Worm (Caenorhabditis elegans) whole organism, L1 larva: Measurements from ENCODE around the gene ilys-6.
A peak's percentile ranks its signal among the peaks of the same experiment; 100 is the strongest.

ENCODE experiments used
- C04F5.9 ChIP-seq: sonication (generic microtip); optimal IDR thresholded peaks from 2 replicates; lab custom pipeline; 2016; ENCODE audit warnings: missing genetic modification characterization, missing compliant biosample characterization
- C16A3.4 ChIP-seq: fragments of 150-350 bp; optimal IDR thresholded peaks from 2 replicates; lab custom pipeline; 2014; ENCODE audit warnings: missing biosample characterization, missing genetic modification characterization
- F16B12.6 ChIP-seq: fragments of 150-350 bp; optimal IDR thresholded peaks from 2 replicates; lab custom pipeline; 2014; ENCODE audit warnings: missing biosample characterization, missing genetic modification characterization
- aha-1 ChIP-seq: fragments of 150-350 bp; optimal IDR thresholded peaks from 2 replicates; lab custom pipeline; 2014; ENCODE audit warnings: missing biosample characterization, missing genetic modification characterization
- alr-1 ChIP-seq: fragments of 200-800 bp; sonication (Bioruptor generic); optimal IDR thresholded peaks from 2 replicates; lab custom pipeline; 2018; ENCODE audit warnings: borderline replicate concordance, mild to moderate bottlenecking, missing genetic modification characterization, missing compliant biosample characterization
- aly-2 ChIP-seq: fragments of 150-350 bp; optimal IDR thresholded peaks from 2 replicates; lab custom pipeline; 2014; ENCODE audit warnings: missing biosample characterization, missing genetic modification characterization
- blmp-1 ChIP-seq: fragments of 150-350 bp; optimal IDR thresholded peaks from 2 replicates; lab custom pipeline; 2014; ENCODE audit warnings: missing biosample characterization, missing genetic modification characterization
- ceh-88 ChIP-seq: fragments of 200-800 bp; sonication (Bioruptor generic); IDR thresholded peaks from 2 replicates; pipeline ENCODE4 v1.3.6; 2022; ENCODE audit warnings: missing genetic modification characterization, missing compliant biosample characterization
- ceh-90 ChIP-seq: sonication (generic microtip); optimal IDR thresholded peaks from 2 replicates; lab custom pipeline; 2016; ENCODE audit warnings: missing genetic modification characterization, missing compliant biosample characterization
- efl-1 ChIP-seq, 4 experiments: fragments of 150-350 bp; optimal IDR thresholded peaks in 3 of 4; peaks in 1 of 4; 1 replicate in 1 of 4; 2 replicates in 3 of 4; lab custom pipeline; 2014; ENCODE audit warnings: missing biosample characterization in 2 of 4, missing genetic modification characterization in 2 of 4, missing genetic modification reagents in 2 of 4
- efl-3 ChIP-seq: fragments of 200-800 bp; sonication (Bioruptor generic); optimal IDR thresholded peaks from 2 replicates; lab custom pipeline; 2018; ENCODE audit warnings: mild to moderate bottlenecking, missing genetic modification characterization, missing compliant biosample characterization
- egl-13 ChIP-seq: sonication (generic microtip); optimal IDR thresholded peaks from 2 replicates; lab custom pipeline; 2016; ENCODE audit warnings: missing genotype, missing genetic modification reagents, missing genetic modification characterization, missing compliant biosample characterization
- egl-27 ChIP-seq, 2 experiments: fragments of 150-350 bp in 1 of 2; sonication (generic microtip); optimal IDR thresholded peaks; 3 replicates each; lab custom pipeline; 2017 to 2018; ENCODE audit warnings: missing biosample characterization in 2 of 2, missing genetic modification characterization in 2 of 2, missing genetic modification reagents in 2 of 2
- elt-2 ChIP-seq: sonication (generic microtip); optimal IDR thresholded peaks from 2 replicates; lab custom pipeline; 2016; ENCODE audit warnings: missing genetic modification characterization, mild to moderate bottlenecking, inconsistent platforms, missing compliant biosample characterization, missing genetic modification reagents
- elt-3 ChIP-seq, 6 experiments: fragments of 150-350 bp in 1 of 6; sonication (generic microtip); optimal IDR thresholded peaks; 2 replicates each; lab custom pipeline; 2017 to 2018; ENCODE audit warnings: missing biosample characterization in 6 of 6, missing genetic modification characterization in 6 of 6, inconsistent platforms in 1 of 6
- fkh-10 ChIP-seq: sonication (generic microtip); optimal IDR thresholded peaks from 2 replicates; lab custom pipeline; 2017; ENCODE audit warnings: missing biosample characterization, missing genetic modification reagents, missing genetic modification characterization
- fkh-4 ChIP-seq: sonication (generic microtip); optimal IDR thresholded peaks from 2 replicates; lab custom pipeline; 2016; ENCODE audit warnings: missing compliant biosample characterization, missing genetic modification characterization, borderline replicate concordance
- fkh-8 ChIP-seq: sonication (generic microtip); optimal IDR thresholded peaks from 2 replicates; lab custom pipeline; 2016; ENCODE audit warnings: mild to moderate bottlenecking, missing genetic modification characterization, missing compliant biosample characterization
- fos-1 ChIP-seq: fragments of 150-350 bp; optimal IDR thresholded peaks from 2 replicates; lab custom pipeline; 2014; ENCODE audit warnings: missing biosample characterization, missing genetic modification characterization
- irx-1 ChIP-seq: sonication (generic microtip); optimal IDR thresholded peaks from 2 replicates; lab custom pipeline; 2016; ENCODE audit warnings: missing genetic modification characterization, missing compliant biosample characterization
- isw-1 ChIP-seq: fragments of 200-800 bp; sonication (Bioruptor generic); IDR thresholded peaks from 2 replicates; pipeline ENCODE4 v1.3.6; 2022; ENCODE audit warnings: missing genetic modification characterization, missing compliant biosample characterization
- jun-1 ChIP-seq: fragments of 150-350 bp; optimal IDR thresholded peaks from 2 replicates; lab custom pipeline; 2014; ENCODE audit warnings: missing biosample characterization, missing genetic modification reagents, missing genetic modification characterization
- lin-14 ChIP-seq: fragments of 200-800 bp; sonication (Bioruptor generic); optimal IDR thresholded peaks from 2 replicates; lab custom pipeline; 2018; ENCODE audit warnings: mild to moderate bottlenecking, missing genetic modification characterization, moderate library complexity, missing compliant biosample characterization
- lin-35 ChIP-seq, 2 experiments: fragments of 150-350 bp; optimal IDR thresholded peaks; 2 replicates each; lab custom pipeline; 2014; ENCODE audit warnings: missing biosample characterization in 2 of 2, missing genetic modification characterization in 2 of 2, missing genetic modification reagents in 2 of 2
- lin-39 ChIP-seq: fragments of 150-350 bp; optimal IDR thresholded peaks from 2 replicates; lab custom pipeline; 2014; ENCODE audit warnings: missing biosample characterization, missing genetic modification reagents, missing genetic modification characterization
- mab-9 ChIP-seq: fragments of 200-800 bp; sonication (Bioruptor generic); IDR thresholded peaks from 2 replicates; pipeline ENCODE4 v1.3.6; 2022; ENCODE audit warnings: missing genetic modification reagents, missing genetic modification characterization, missing compliant biosample characterization
- mep-1 ChIP-seq: fragments of 150-350 bp; optimal IDR thresholded peaks from 2 replicates; lab custom pipeline; 2014; ENCODE audit warnings: missing biosample characterization, missing genetic modification characterization
- nhr-11 ChIP-seq: fragments of 150-350 bp; optimal IDR thresholded peaks from 2 replicates; lab custom pipeline; 2014; ENCODE audit warnings: missing biosample characterization, missing genetic modification characterization
- nhr-12 ChIP-seq: sonication (generic microtip); optimal IDR thresholded peaks from 2 replicates; lab custom pipeline; 2017; ENCODE audit warnings: missing biosample characterization, missing genetic modification characterization
- nhr-19 ChIP-seq: fragments of 200-800 bp; sonication (Bioruptor generic); conservative IDR thresholded peaks from 2 replicates; pipeline ENCODE4 v1.3.6; 2022; ENCODE audit warnings: missing genetic modification characterization, missing compliant biosample characterization
- nhr-20 ChIP-seq: sonication (generic microtip); optimal IDR thresholded peaks from 2 replicates; lab custom pipeline; 2016; ENCODE audit warnings: mild to moderate bottlenecking, missing genetic modification characterization, missing compliant biosample characterization
- nhr-237 ChIP-seq: fragments of 150-350 bp; optimal IDR thresholded peaks from 2 replicates; lab custom pipeline; 2014; ENCODE audit warnings: missing biosample characterization, missing genetic modification characterization
- nhr-84 ChIP-seq: sonication (generic microtip); optimal IDR thresholded peaks from 2 replicates; lab custom pipeline; 2017; ENCODE audit warnings: missing biosample characterization, missing genetic modification characterization
- nhr-90 ChIP-seq: sonication (generic microtip); optimal IDR thresholded peaks from 2 replicates; lab custom pipeline; 2016; ENCODE audit warnings: mild to moderate bottlenecking, missing genetic modification characterization, missing compliant biosample characterization; ENCODE audit not compliant: poor library complexity
- pag-3 ChIP-seq: sonication (generic microtip); optimal IDR thresholded peaks from 2 replicates; lab custom pipeline; 2017; ENCODE audit warnings: missing genetic modification characterization, mild to moderate bottlenecking, missing compliant biosample characterization, antibody characterized with exemption, borderline replicate concordance; ENCODE audit not compliant: insufficient read depth
- pax-3 ChIP-seq: fragments of 200-800 bp; sonication (Bioruptor generic); optimal IDR thresholded peaks from 2 replicates; lab custom pipeline; 2018; ENCODE audit warnings: mild to moderate bottlenecking, missing genetic modification characterization, moderate library complexity, missing compliant biosample characterization
- pqm-1 ChIP-seq: sonication (generic microtip); optimal IDR thresholded peaks from 3 replicates; lab custom pipeline; 2017; ENCODE audit warnings: missing biosample characterization, missing genetic modification characterization
- rnt-1 ChIP-seq: sonication (generic microtip); optimal IDR thresholded peaks from 2 replicates; lab custom pipeline; 2016; ENCODE audit warnings: mild to moderate bottlenecking, missing genetic modification characterization, moderate library complexity, missing compliant biosample characterization
- snu-23 ChIP-seq: sonication (generic microtip); optimal IDR thresholded peaks from 2 replicates; lab custom pipeline; 2016; ENCODE audit warnings: missing genetic modification characterization, missing compliant biosample characterization
- sox-4 ChIP-seq: sonication (generic microtip); optimal IDR thresholded peaks from 2 replicates; lab custom pipeline; 2016; ENCODE audit warnings: missing genetic modification characterization, missing compliant biosample characterization
- sptf-1 ChIP-seq: fragments of 150-350 bp; optimal IDR thresholded peaks from 2 replicates; lab custom pipeline; 2014; ENCODE audit warnings: missing biosample characterization, missing genetic modification characterization
- tbx-2 ChIP-seq: sonication (generic microtip); optimal IDR thresholded peaks from 2 replicates; lab custom pipeline; 2016; ENCODE audit warnings: missing genetic modification characterization, missing compliant biosample characterization
- unc-130 ChIP-seq: fragments of 150-350 bp; optimal IDR thresholded peaks from 2 replicates; lab custom pipeline; 2017; ENCODE audit warnings: missing biosample characterization, missing genetic modification characterization, inconsistent platforms
- unc-30 ChIP-seq: sonication (generic microtip); optimal IDR thresholded peaks from 2 replicates; lab custom pipeline; 2017; ENCODE audit warnings: missing biosample characterization, missing genetic modification characterization
- unc-62 ChIP-seq: fragments of 150-350 bp; optimal IDR thresholded peaks from 2 replicates; lab custom pipeline; 2014; ENCODE audit warnings: missing biosample characterization, missing genetic modification reagents, missing genetic modification characterization
- unc-86 ChIP-seq: sonication (generic microtip); optimal IDR thresholded peaks from 2 replicates; lab custom pipeline; 2016; ENCODE audit warnings: missing genetic modification characterization, missing compliant biosample characterization
- xbp-1 ChIP-seq: sonication (generic microtip); optimal IDR thresholded peaks from 2 replicates; lab custom pipeline; 2016; ENCODE audit warnings: missing genetic modification characterization, missing compliant biosample characterization
- zip-4 ChIP-seq: fragments of 200-800 bp; sonication (Bioruptor generic); optimal IDR thresholded peaks from 2 replicates; lab custom pipeline; 2018; ENCODE audit warnings: mild to moderate bottlenecking, missing genetic modification characterization, moderate library complexity, missing compliant biosample characterization
- ztf-11 ChIP-seq, 2 experiments: sonication (generic microtip); optimal IDR thresholded peaks; 2 replicates each; lab custom pipeline; 2016 to 2017; ENCODE audit warnings: missing genetic modification characterization in 2 of 2, missing biosample characterization in 1 of 2, missing compliant biosample characterization in 1 of 2
- ztf-4 ChIP-seq: fragments of 150-350 bp; optimal IDR thresholded peaks from 2 replicates; lab custom pipeline; 2014; ENCODE audit warnings: missing biosample characterization, missing genetic modification characterization

The ilys-6 gene

DNA sequence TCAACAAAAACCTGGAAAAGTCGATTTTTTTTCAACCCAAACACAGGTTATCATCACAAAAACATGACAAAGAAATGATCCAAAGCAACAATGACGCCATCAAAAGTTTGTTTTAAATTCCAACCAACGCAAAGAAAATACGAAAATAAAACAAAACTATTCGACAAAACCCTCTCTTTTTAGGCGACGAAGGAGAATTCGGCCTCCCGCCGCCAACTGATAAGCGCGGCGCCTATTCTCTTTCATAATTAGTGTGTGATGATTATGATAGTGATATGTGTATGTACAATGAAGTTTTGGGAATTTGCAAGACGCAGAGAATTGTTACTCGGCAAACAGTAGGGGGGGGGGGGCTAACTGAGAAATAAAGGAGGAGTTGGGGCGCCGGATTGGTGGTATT, 34.2 kb downstream of the ilys-6 start:
- TF ChIP-seq elt-2 (tag; lab: Kevin White, UChicago) (peak; percentile 63), C04F5.9 (tag; lab: Kevin White, UChicago) (no peak), mab-9 (GFP tag; lab: Robert Waterston, UW) (no peak), blmp-1 (tag; lab: Kevin White, UChicago) (peak; percentile 57), isw-1 (GFP tag; lab: Robert Waterston, UW) (no peak), lin-35 (GFP tag; optimal IDR thresholded peaks at IDR 0.05; lab: Kevin White, UChicago) (peak in 1 of 2 experiments; percentile 44), ceh-90 (tag; lab: Kevin White, UChicago) (no peak), efl-1 (optimal IDR thresholded peaks at IDR 0.05; lab: Kevin White, UChicago) (no peak), efl-1 (GFP tag; optimal IDR thresholded peaks at IDR 0.05 in 1 of 2; lab: Kevin White, UChicago) (peak in 1 of 2 experiments; percentile 50), elt-3 (tag; optimal IDR thresholded peaks at IDR 0.05; lab: Kevin White, UChicago) (peak in 1 of 6 experiments; percentile 27)

DNA sequence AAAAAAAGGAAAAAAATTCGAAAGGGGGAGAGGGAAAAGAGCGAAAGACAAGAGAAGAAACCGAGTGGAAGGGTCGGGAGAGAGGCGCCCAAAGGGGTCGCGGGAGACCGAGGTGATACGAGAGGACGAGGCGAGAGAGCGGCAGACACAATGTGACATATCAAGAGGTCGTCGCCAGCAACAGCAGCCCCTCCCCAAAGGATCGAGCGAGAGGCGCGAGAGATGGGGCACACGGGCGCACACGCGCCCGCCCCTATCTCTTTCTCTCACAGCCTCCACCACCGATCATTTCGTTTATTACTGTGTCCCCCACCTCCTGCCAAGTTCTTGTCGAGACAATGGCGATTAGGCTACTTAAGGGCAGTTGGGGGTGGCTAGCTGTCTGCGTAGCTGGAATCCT, 35.3 kb downstream of the ilys-6 start:
- TF ChIP-seq unc-62 (GFP tag; lab: Kevin White, UChicago) = no peak
- TF ChIP-seq aly-2 (tag; lab: Kevin White, UChicago) = no peak
- no peak for TF ChIP-seq nhr-84 (tag; lab: Kevin White, UChicago)
- TF ChIP-seq nhr-237 (tag; lab: Kevin White, UChicago) = peak; percentile 19
- TF ChIP-seq xbp-1 (tag; lab: Kevin White, UChicago) = peak; percentile 53
- TF ChIP-seq F16B12.6 = no peak
- no peak for TF ChIP-seq fkh-10 (GFP tag; lab: Kevin White, UChicago)
- TF ChIP-seq sptf-1 (tag; lab: Kevin White, UChicago) = no peak
- peak; percentile 37 for TF ChIP-seq mep-1 (tag; lab: Kevin White, UChicago)
- TF ChIP-seq blmp-1 (tag; lab: Kevin White, UChicago) = peak; percentile 64
- TF ChIP-seq C16A3.4 = peak; percentile 72
- TF ChIP-seq nhr-11 (tag; lab: Kevin White, UChicago) = no peak
- TF ChIP-seq elt-2 (tag; lab: Kevin White, UChicago) = peak; percentile 70
- TF ChIP-seq lin-14 = peak; percentile 91
- TF ChIP-seq unc-30 = no peak
- TF ChIP-seq nhr-19 (GFP tag; lab: Robert Waterston, UW) = peak; percentile 75
- TF ChIP-seq aha-1 (tag; lab: Kevin White, UChicago) = no peak
- no peak for TF ChIP-seq pax-3 (tag; lab: Kevin White, UChicago)
- peak; percentile 15 for TF ChIP-seq irx-1
- TF ChIP-seq pqm-1 (tag; lab: Kevin White, UChicago) = no peak
- TF ChIP-seq elt-3 (tag; optimal IDR thresholded peaks at IDR 0.05; lab: Kevin White, UChicago) = peak in 4 of 6 experiments; percentile 27 to 64 (median 37)
- peak; percentile 59 for TF ChIP-seq ztf-4 (tag; lab: Kevin White, UChicago)
- no peak for TF ChIP-seq fkh-4 (tag; lab: Kevin White, UChicago)
- no peak for TF ChIP-seq egl-27 (tag; optimal IDR thresholded peaks at IDR 0.05; lab: Kevin White, UChicago)
- peak; percentile 7 for TF ChIP-seq egl-13 (tag; lab: Kevin White, UChicago)
- no peak for TF ChIP-seq lin-39
- TF ChIP-seq nhr-20 = peak; percentile 81
- no peak for TF ChIP-seq sox-4 (tag; lab: Kevin White, UChicago)
- peak; percentile 84 for TF ChIP-seq snu-23 (GFP tag; lab: Kevin White, UChicago)
- TF ChIP-seq fos-1 (tag; lab: Kevin White, UChicago) = no peak
- no peak for TF ChIP-seq nhr-12 (tag; lab: Kevin White, UChicago)
- TF ChIP-seq nhr-90 = peak; percentile 72
- TF ChIP-seq efl-3 (GFP tag; lab: Kevin White, UChicago) = no peak
- peak; percentile 76 for TF ChIP-seq unc-130 (tag; lab: Kevin White, UChicago)
- no peak for TF ChIP-seq ztf-11 (tag; optimal IDR thresholded peaks at IDR 0.05; lab: Kevin White, UChicago)
- peak; percentile 51 to 60 for TF ChIP-seq efl-1 (optimal IDR thresholded peaks at IDR 0.05; lab: Kevin White, UChicago)
- TF ChIP-seq efl-1 (GFP tag; optimal IDR thresholded peaks at IDR 0.05 in 1 of 2; lab: Kevin White, UChicago) = peak in 1 of 2 experiments; percentile 95
- TF ChIP-seq jun-1 (tag; lab: Kevin White, UChicago) = peak; percentile 45
- peak; percentile 76 for TF ChIP-seq rnt-1 (tag; lab: Kevin White, UChicago)
- TF ChIP-seq tbx-2 = peak; percentile 82
- TF ChIP-seq zip-4 (GFP tag; lab: Kevin White, UChicago) = no peak
- no peak for TF ChIP-seq pag-3 (tag; lab: Kevin White, UChicago)
- TF ChIP-seq unc-86 (tag; lab: Kevin White, UChicago) = no peak
- no peak; the same call in 1 of the 2 replicates for TF ChIP-seq ceh-88 (GFP tag; lab: Robert Waterston, UW)
- TF ChIP-seq alr-1 (tag; lab: Kevin White, UChicago) = no peak
- no peak for TF ChIP-seq fkh-8 (tag; lab: Kevin White, UChicago)
